Fruit fly (Drosophila melanogaster) whole organism: Measurements from ENCODE around the gene psd.

ENCODE experiments used
- CG8478 ChIP-seq: fragments of >200 bp; optimal IDR thresholded peaks from 2 replicates; lab custom pipeline; 2018; ENCODE audit warnings: inconsistent platforms
- Dll ChIP-seq: fragments of >200 bp; optimal IDR thresholded peaks from 2 replicates; lab custom pipeline; 2017
- EcR ChIP-seq, 2 experiments: fragments of >200 bp; optimal IDR thresholded peaks; 2 replicates each; lab custom pipeline; 2017; ENCODE audit warnings: missing biosample characterization in 2 of 2, missing genetic modification characterization in 2 of 2, missing genetic modification reagents in 2 of 2
- pan ChIP-seq: fragments of >200 bp; optimal IDR thresholded peaks from 2 replicates; lab custom pipeline; 2017
- psq ChIP-seq: fragments of >200 bp; optimal IDR thresholded peaks from 2 replicates; lab custom pipeline; 2017
- usp ChIP-seq: fragments of >200 bp; optimal IDR thresholded peaks from 2 replicates; lab custom pipeline; 2017; ENCODE audit warnings: missing biosample characterization, missing genetic modification characterization, mixed read lengths

psd gene

DNA sequence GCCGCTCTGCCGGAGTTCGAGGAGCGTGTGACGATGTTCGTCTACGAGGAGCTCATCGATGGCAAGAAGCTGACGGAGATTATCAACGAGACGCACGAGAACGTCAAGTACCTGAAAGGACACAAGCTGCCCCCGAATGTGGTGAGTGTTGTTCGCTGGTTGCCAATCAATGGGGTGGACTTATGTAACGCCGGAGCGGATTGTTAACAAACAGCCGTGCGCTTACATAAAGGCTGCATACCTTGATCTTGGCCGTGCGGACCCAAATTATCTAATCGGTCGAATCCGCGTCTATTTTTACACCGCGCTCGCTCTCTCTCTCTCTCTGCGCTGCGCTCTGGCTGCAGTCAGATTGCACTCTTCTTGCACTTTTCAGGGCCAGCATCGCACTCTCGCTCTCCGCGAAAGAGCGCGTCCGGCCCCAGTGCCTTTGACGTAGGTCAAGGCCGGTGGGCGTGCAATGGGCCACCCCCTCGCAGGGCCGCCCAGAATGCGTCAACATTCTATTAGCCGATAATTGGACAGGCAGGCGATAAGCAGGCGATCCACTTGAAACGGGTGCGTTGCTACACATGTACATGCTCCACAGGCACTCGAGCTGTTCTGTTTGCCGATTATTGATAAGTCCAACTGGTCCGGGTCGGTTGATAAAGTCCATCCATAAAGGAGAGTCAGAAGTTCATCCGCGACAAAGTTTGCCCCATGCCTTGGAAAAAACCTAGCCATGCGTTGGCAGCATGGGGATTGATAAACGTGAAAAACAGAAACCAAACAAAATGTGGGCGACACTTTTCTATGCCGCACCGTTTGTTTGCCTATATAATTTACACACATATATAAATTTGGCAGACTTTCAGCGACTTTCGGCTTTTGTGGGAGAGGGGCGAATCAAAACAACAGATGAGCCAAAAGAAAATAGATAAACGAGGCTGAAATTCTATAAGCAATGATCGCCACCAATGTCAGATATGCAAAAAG, 20.2 kb downstream of the psd start:
- TF ChIP-seq CG8478 (no peak), usp (no peak), EcR (GFP tag; optimal IDR thresholded peaks at IDR 0.05; lab: Kevin White, UChicago) (no peak), psq (lab: Kevin White, UChicago) (no peak), pan (lab: Kevin White, UChicago) (no peak), Dll (lab: Kevin White, UChicago) (no peak)

DNA sequence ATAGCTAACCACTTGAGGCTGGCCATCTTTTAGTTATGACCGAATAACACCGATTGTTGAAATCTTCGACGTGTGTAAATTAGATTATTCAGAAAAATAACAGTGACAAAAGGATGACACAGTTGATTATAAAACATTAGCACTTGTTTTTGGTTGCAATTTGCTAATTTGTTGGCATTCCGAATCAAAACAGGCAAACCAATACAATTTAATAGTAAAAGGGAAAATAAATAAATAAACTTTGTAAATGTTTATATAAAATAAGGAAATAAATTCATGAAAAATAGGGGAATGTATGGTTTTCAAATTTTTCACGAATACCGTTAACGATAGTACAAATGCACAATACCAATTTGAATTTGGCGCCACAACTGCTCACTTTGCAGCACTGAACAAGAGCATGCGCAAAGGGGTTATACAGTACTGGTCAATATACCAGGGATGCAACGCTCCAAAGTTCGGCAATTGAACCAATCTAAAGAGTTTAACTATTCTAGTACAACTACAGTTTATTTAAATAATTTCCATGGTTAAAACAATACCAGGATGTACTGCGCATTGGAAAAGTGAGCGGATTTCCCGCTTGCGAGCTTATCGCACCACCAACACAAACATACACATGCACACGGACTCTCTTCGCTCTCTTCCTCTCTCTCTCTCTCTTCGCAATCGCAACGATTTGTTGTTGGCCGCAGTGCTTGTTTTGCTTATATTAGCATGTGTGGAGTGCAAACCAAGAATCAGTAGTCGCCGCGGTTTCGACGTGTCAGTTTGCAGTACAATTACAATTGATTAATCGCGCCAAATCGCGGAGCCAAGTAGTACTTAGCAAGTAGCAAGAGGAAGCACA, 21.3 kb downstream of the psd start, which contains the start of the genes Sfp26Ad and Gpdh1:
Sfp26Ad (minus strand) TSS at position 76 of the 850 bp plus-strand sequence.
Gpdh1 (plus strand) TSS at position 415 of the 850 bp plus-strand sequence.
- TF ChIP-seq EcR (GFP tag; optimal IDR thresholded peaks at IDR 0.05; lab: Kevin White, UChicago): no peak
- no peak for TF ChIP-seq pan (lab: Kevin White, UChicago)
- no peak for TF ChIP-seq usp
- no peak for TF ChIP-seq psq (lab: Kevin White, UChicago)
- no peak for TF ChIP-seq CG8478
- TF ChIP-seq Dll (lab: Kevin White, UChicago): peak; percentile 84

DNA sequence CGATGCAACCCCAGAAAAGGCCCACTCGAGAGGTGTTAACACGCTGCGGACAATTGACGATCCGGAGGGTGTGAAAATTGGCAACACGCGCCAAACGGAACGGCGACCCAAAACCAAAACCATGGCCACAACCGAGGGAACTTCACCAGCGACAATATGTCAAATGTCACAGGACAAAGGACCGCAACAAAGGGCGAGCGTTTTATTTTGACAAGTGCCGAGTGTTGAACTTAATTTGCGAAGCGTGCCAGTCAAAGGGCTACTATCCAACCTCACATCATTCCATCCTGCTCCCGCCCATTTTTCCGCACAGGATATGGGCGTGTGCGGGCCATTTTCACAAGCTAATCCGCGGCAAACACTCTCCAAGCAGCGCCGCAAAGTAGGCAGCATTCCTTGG, 37.4 kb downstream of the psd start:
- TF ChIP-seq Dll (lab: Kevin White, UChicago): no peak
- TF ChIP-seq psq (lab: Kevin White, UChicago): no peak
- TF ChIP-seq CG8478: no peak
- TF ChIP-seq pan (lab: Kevin White, UChicago): no peak
- TF ChIP-seq EcR (GFP tag; optimal IDR thresholded peaks at IDR 0.05; lab: Kevin White, UChicago): no peak
- TF ChIP-seq usp: no peak

DNA sequence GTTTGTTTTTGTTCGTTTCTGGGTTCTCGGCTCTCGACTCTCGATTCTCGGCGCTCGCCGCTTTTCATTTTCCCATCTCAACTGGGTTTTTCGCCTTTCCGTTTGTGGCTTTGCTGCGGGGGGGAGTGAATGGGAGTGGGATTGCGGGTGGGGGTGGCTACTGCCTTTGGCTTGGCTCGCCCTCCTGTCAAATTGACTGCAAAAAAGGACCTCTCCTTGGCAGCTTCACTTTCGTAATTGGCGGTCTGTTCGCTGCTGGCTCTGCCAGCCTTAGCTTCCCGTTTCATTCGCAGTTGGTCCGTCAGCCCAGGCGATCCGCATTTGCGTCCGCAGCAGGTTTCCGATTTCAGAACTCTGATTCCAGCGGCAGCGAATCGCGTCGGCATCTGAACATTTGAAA, 39.1 kb downstream of the psd start, which contains the start of gene dsf:
dsf (plus strand) TSS at position 301 of the 400 bp plus-strand sequence.
- no peak for TF ChIP-seq CG8478
- TF ChIP-seq psq (lab: Kevin White, UChicago): no peak
- no peak for TF ChIP-seq Dll (lab: Kevin White, UChicago)
- TF ChIP-seq pan (lab: Kevin White, UChicago): no peak
- TF ChIP-seq EcR (GFP tag; optimal IDR thresholded peaks at IDR 0.05; lab: Kevin White, UChicago): no peak
- no peak for TF ChIP-seq usp

DNA sequence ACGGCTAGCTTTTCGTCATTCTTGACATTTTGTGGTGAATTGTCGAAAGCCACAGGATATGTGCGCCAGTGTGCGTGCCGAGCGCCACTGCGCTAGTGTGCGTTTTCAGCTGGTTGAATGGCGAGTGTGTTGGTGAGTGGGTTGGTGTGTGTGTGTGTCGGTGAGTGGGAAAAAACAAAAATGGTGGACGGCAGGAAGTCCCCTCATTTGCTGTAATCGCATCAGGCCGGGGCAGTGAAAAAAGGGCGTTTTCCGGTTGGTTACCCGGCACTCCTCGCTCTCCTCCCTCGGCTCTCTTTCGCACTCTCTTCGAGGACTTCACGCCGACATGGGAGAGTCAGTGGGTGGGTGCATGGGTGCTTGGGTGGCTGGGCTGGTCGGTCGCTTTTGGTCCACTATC, 39.6 kb downstream of the psd start:
- TF ChIP-seq CG8478 (no peak), usp (no peak), Dll (lab: Kevin White, UChicago) (no peak), pan (lab: Kevin White, UChicago) (no peak), psq (lab: Kevin White, UChicago) (no peak), EcR (GFP tag; optimal IDR thresholded peaks at IDR 0.05; lab: Kevin White, UChicago) (no peak)

DNA sequence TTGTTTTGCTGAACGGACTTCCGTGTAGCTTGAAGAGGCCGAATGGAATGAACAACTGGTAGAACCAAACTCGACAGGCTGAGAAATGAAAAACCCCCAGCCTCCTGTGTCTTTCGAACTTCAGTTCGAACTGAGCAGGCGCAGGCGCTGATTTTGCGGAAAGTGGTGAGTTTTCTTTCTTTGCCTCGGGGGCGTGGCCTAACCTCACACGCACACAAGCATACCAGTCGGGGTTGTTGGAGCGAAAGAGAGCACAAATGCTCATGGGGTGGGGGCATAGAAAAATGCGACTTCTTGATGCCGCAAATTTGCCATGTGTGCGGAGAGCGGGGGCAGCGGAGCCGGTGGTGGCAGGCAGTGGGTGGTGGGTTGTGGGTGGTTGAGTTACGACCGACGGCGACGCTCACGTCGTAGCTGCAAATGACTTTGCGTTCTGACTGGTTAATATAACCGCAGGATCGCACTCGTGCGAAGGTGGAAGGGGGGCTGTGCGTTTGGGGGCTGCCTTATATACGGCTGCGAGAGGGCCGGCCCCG, 41.1 kb downstream of the psd start, which contains the start of gene CG9016:
CG9016 (minus strand) TSS at position 51 of the 536 bp plus-strand sequence.
- TF ChIP-seq CG8478 (no peak), psq (lab: Kevin White, UChicago) (no peak), EcR (GFP tag; optimal IDR thresholded peaks at IDR 0.05; lab: Kevin White, UChicago) (no peak), Dll (lab: Kevin White, UChicago) (no peak)
